Fruit fly (Drosophila melanogaster) S2 (cell line): ENCODE measurements around the gene CG3808.

ENCODE experiments used
- CG8478 ChIP-seq: fragments of >200 bp; optimal IDR thresholded peaks from 2 replicates; lab custom pipeline; 2018
- CTCF ChIP-seq, 2 experiments: fragments of >200 bp; optimal IDR thresholded peaks; 2 replicates each; lab custom pipeline; 2018

dm6 chr3L:19003220-19003619 lies 2.8 kb upstream of the CG3808 start, which contains the start of gene SmydA-2:
- TF ChIP-seq CG8478 (no peak), CTCF (optimal IDR thresholded peaks at IDR 0.05; lab: Kevin White, UChicago) (no peak)
